Worm (Caenorhabditis elegans) whole organism, early embryonic: Measurements from ENCODE around the gene F08H9.2.

ENCODE experiments used
- F13C5.2 ChIP-seq: sonication (generic microtip); optimal IDR thresholded peaks from 2 replicates; lab custom pipeline; 2017; ENCODE audit warnings: mild to moderate bottlenecking, missing genetic modification characterization, inconsistent platforms, missing compliant biosample characterization
- ama-1 ChIP-seq: fragments of 150-350 bp; optimal IDR thresholded peaks from 2 replicates; lab custom pipeline; 2014
- ceh-36 ChIP-seq: sonication (generic microtip); optimal IDR thresholded peaks from 2 replicates; lab custom pipeline; 2016; ENCODE audit warnings: missing genetic modification characterization, inconsistent platforms, missing compliant biosample characterization
- flt-1 ChIP-seq: fragments of 200-800 bp; sonication (Bioruptor generic); IDR thresholded peaks from 2 replicates; pipeline ENCODE4 v1.3.6; 2022; ENCODE audit warnings: missing genetic modification characterization, missing compliant biosample characterization
- hmbx-1 ChIP-seq: sonication (generic microtip); optimal IDR thresholded peaks from 2 replicates; lab custom pipeline; 2016; ENCODE audit warnings: mild to moderate bottlenecking, missing genetic modification characterization, missing compliant biosample characterization
- scrt-1 ChIP-seq: fragments of 200-800 bp; sonication (Bioruptor generic); IDR thresholded peaks from 2 replicates; pipeline ENCODE4 v1.3.6; 2022; ENCODE audit warnings: missing genetic modification characterization, missing compliant biosample characterization
- sea-1 ChIP-seq: fragments of 200-800 bp; sonication (Bioruptor generic); conservative IDR thresholded peaks from 2 replicates; pipeline ENCODE4 v1.3.6; 2022; ENCODE audit warnings: missing genetic modification characterization, missing compliant biosample characterization

- TF ChIP-seq ama-1 (lab: Kevin White, UChicago) (no peak), sea-1 (GFP tag; lab: Robert Waterston, UW) (no peak), scrt-1 (GFP tag; lab: Robert Waterston, UW) (no peak), flt-1 (no peak), hmbx-1 (tag; lab: Kevin White, UChicago) (no peak), ceh-36 (tag; lab: Kevin White, UChicago) (no peak), F13C5.2 (tag; lab: Kevin White, UChicago) (no peak)
These were observed 38.8 kb downstream of the F08H9.2 start for ce11 chrV:14499074-14499864.
